Fruit fly (Drosophila melanogaster) S2 (cell line): Measurements from ENCODE around the gene RpL40.
A peak's percentile ranks its signal among the peaks of the same experiment; 100 is the strongest.

Source experiments
- CG8478 ChIP-seq: fragments of >200 bp; optimal IDR thresholded peaks from 2 replicates; lab custom pipeline; 2018
- CTCF ChIP-seq, 2 experiments: fragments of >200 bp; optimal IDR thresholded peaks; 2 replicates each; lab custom pipeline; 2018

dm6 chr2L:4226792-4227191, 707 bp upstream of the RpL40 start, which contains the start of gene CG3702:
- TF ChIP-seq CG8478 (no peak), CTCF (optimal IDR thresholded peaks at IDR 0.05; lab: Kevin White, UChicago) (peak in 1 of 2 experiments; percentile 2)
